Worm (Caenorhabditis elegans) whole organism, late embryonic: Measurements from ENCODE around the gene B0222.15.
A peak's percentile ranks its signal among the peaks of the same experiment; 100 is the strongest.

ENCODE experiments used
- C08G9.2 ChIP-seq: sonication (generic microtip); optimal IDR thresholded peaks from 2 replicates; lab custom pipeline; 2016; ENCODE audit warnings: mild to moderate bottlenecking, missing genetic modification characterization, moderate library complexity, missing compliant biosample characterization
- F13H6.1 ChIP-seq: sonication (generic microtip); optimal IDR thresholded peaks from 2 replicates; lab custom pipeline; 2016; ENCODE audit warnings: missing genetic modification characterization, missing compliant biosample characterization
- K02D7.2 ChIP-seq: sonication (generic microtip); optimal IDR thresholded peaks from 2 replicates; lab custom pipeline; 2017; ENCODE audit warnings: mild to moderate bottlenecking, missing genetic modification characterization, missing compliant biosample characterization
- K09A11.1 ChIP-seq: sonication (generic microtip); optimal IDR thresholded peaks from 2 replicates; lab custom pipeline; 2017; ENCODE audit warnings: antibody characterized with exemption, mild to moderate bottlenecking, missing genetic modification characterization, missing compliant biosample characterization; ENCODE audit not compliant: insufficient read depth
- Y22D7AL.16 ChIP-seq: sonication (generic microtip); optimal IDR thresholded peaks from 2 replicates; lab custom pipeline; 2016; ENCODE audit warnings: missing genetic modification characterization, missing compliant biosample characterization
- ama-1 ChIP-seq: fragments of 150-350 bp; optimal IDR thresholded peaks from 2 replicates; lab custom pipeline; 2014
- ceh-18 ChIP-seq: sonication (generic microtip); optimal IDR thresholded peaks from 2 replicates; lab custom pipeline; 2016; ENCODE audit warnings: missing genetic modification characterization, missing compliant biosample characterization
- ceh-19 ChIP-seq: fragments of 200-800 bp; sonication (Bioruptor generic); optimal IDR thresholded peaks from 2 replicates; lab custom pipeline; 2018; ENCODE audit warnings: mild to moderate bottlenecking, missing genetic modification characterization, missing compliant biosample characterization
- ceh-2 ChIP-seq: sonication (generic microtip); optimal IDR thresholded peaks from 2 replicates; lab custom pipeline; 2016; ENCODE audit warnings: missing genotype, missing genetic modification characterization, missing compliant biosample characterization
- ceh-22 ChIP-seq: sonication (generic microtip); optimal IDR thresholded peaks from 2 replicates; lab custom pipeline; 2017; ENCODE audit warnings: missing biosample characterization, missing genetic modification characterization
- ceh-24 ChIP-seq: sonication (generic microtip); optimal IDR thresholded peaks from 2 replicates; lab custom pipeline; 2016; ENCODE audit warnings: mild to moderate bottlenecking, missing genetic modification characterization, missing compliant biosample characterization
- ceh-30 ChIP-seq: fragments of 150-350 bp; optimal IDR thresholded peaks from 2 replicates; lab custom pipeline; 2014; ENCODE audit warnings: missing biosample characterization, missing genetic modification characterization
- ceh-45 ChIP-seq: fragments of 200-800 bp; sonication (Bioruptor generic); IDR thresholded peaks from 2 replicates; pipeline ENCODE4 v1.3.6; 2022; ENCODE audit warnings: missing genetic modification reagents, missing genetic modification characterization, missing compliant biosample characterization
- ceh-48 ChIP-seq: sonication (generic microtip); optimal IDR thresholded peaks from 2 replicates; lab custom pipeline; 2016; ENCODE audit warnings: missing genetic modification characterization, inconsistent platforms, missing compliant biosample characterization
- che-1 ChIP-seq: sonication (generic microtip); optimal IDR thresholded peaks from 2 replicates; lab custom pipeline; 2016; ENCODE audit warnings: mild to moderate bottlenecking, missing genetic modification characterization, missing compliant biosample characterization
- dmd-4 ChIP-seq: sonication (generic microtip); optimal IDR thresholded peaks from 2 replicates; lab custom pipeline; 2016; ENCODE audit warnings: borderline replicate concordance, missing genetic modification characterization, missing compliant biosample characterization
- elt-4 ChIP-seq: sonication (generic microtip); optimal IDR thresholded peaks from 2 replicates; lab custom pipeline; 2016; ENCODE audit warnings: missing genetic modification characterization, missing compliant biosample characterization
- ets-4 ChIP-seq: sonication (generic microtip); optimal IDR thresholded peaks from 2 replicates; lab custom pipeline; 2016; ENCODE audit warnings: missing genetic modification characterization, missing compliant biosample characterization
- eyg-1 ChIP-seq: sonication (generic microtip); optimal IDR thresholded peaks from 2 replicates; lab custom pipeline; 2016; ENCODE audit warnings: missing genotype, missing genetic modification characterization, missing compliant biosample characterization
- fax-1 ChIP-seq: sonication (generic microtip); optimal IDR thresholded peaks from 2 replicates; lab custom pipeline; 2016; ENCODE audit warnings: missing genotype, missing genetic modification characterization, missing compliant biosample characterization
- fkh-10 ChIP-seq: fragments of 150-350 bp; optimal IDR thresholded peaks from 2 replicates; lab custom pipeline; 2014; ENCODE audit warnings: missing biosample characterization, missing genetic modification reagents, missing genetic modification characterization
- fkh-6 ChIP-seq: sonication (generic microtip); optimal IDR thresholded peaks from 2 replicates; lab custom pipeline; 2016; ENCODE audit warnings: missing genetic modification characterization, missing compliant biosample characterization
- lin-11 ChIP-seq: fragments of 200-800 bp; sonication (Bioruptor generic); optimal IDR thresholded peaks from 2 replicates; lab custom pipeline; 2018; ENCODE audit warnings: mild to moderate bottlenecking, missing genetic modification characterization, missing compliant biosample characterization
- madf-2 ChIP-seq: sonication (generic microtip); optimal IDR thresholded peaks from 2 replicates; lab custom pipeline; 2017; ENCODE audit warnings: missing genetic modification characterization, missing compliant biosample characterization
- nhr-232 ChIP-seq: sonication (generic microtip); optimal IDR thresholded peaks from 2 replicates; lab custom pipeline; 2016; ENCODE audit warnings: missing genetic modification characterization, missing compliant biosample characterization
- npax-4 ChIP-seq: sonication (generic microtip); optimal IDR thresholded peaks from 2 replicates; lab custom pipeline; 2016; ENCODE audit warnings: missing genetic modification characterization, missing compliant biosample characterization
- pax-1 ChIP-seq: fragments of 150-350 bp; optimal IDR thresholded peaks from 2 replicates; lab custom pipeline; 2014; ENCODE audit warnings: missing biosample characterization, missing genetic modification characterization
- pha-2 ChIP-seq: sonication (generic microtip); optimal IDR thresholded peaks from 2 replicates; lab custom pipeline; 2017; ENCODE audit warnings: mild to moderate bottlenecking, missing genetic modification characterization, missing compliant biosample characterization
- rnt-1 ChIP-seq: sonication (generic microtip); optimal IDR thresholded peaks from 2 replicates; lab custom pipeline; 2016; ENCODE audit warnings: missing genetic modification characterization, missing compliant biosample characterization
- sox-2 ChIP-seq: fragments of 200-800 bp; sonication (Bioruptor generic); IDR thresholded peaks from 2 replicates; pipeline ENCODE4 v1.3.6; 2022; ENCODE audit warnings: missing genetic modification reagents, missing genetic modification characterization, missing compliant biosample characterization
- sox-4 ChIP-seq: sonication (generic microtip); optimal IDR thresholded peaks from 2 replicates; lab custom pipeline; 2017; ENCODE audit warnings: mild to moderate bottlenecking, missing genetic modification characterization, inconsistent platforms, missing compliant biosample characterization
- syd-9 ChIP-seq: sonication (generic microtip); optimal IDR thresholded peaks from 2 replicates; lab custom pipeline; 2016; ENCODE audit warnings: mild to moderate bottlenecking, missing genetic modification characterization, moderate library complexity, missing compliant biosample characterization
- unc-3 ChIP-seq, 2 experiments: fragments of 200-800 bp in 1 of 2; sonication (Bioruptor generic) in 1 of 2; sonication (generic microtip) in 1 of 2; conservative IDR thresholded peaks in 1 of 2; optimal IDR thresholded peaks in 1 of 2; 2 replicates each; pipeline versions ENCODE4 v1.3.6 to Lab custom; 2016 to 2022; ENCODE audit warnings: missing compliant biosample characterization in 2 of 2, missing genetic modification characterization in 2 of 2, missing genetic modification reagents in 1 of 2
- unc-86 ChIP-seq: sonication (generic microtip); optimal IDR thresholded peaks from 2 replicates; lab custom pipeline; 2016; ENCODE audit warnings: missing genetic modification characterization, missing compliant biosample characterization
- zip-5 ChIP-seq: sonication (generic microtip); optimal IDR thresholded peaks from 2 replicates; lab custom pipeline; 2016; ENCODE audit warnings: missing genetic modification characterization, missing compliant biosample characterization
- ztf-16 ChIP-seq: sonication (generic microtip); optimal IDR thresholded peaks from 2 replicates; lab custom pipeline; 2017; ENCODE audit warnings: missing genetic modification characterization, missing compliant biosample characterization

B0222.15 gene

ce11 chrV:9122004-9122403 lies 34.6 kb downstream of the B0222.15 start, which contains the start of gene F21C10.13:
Gene F21C10.13, plus strand, starts transcription at chrV:9122304.
- no peak for TF ChIP-seq ztf-16 (tag; lab: Kevin White, UChicago)
- no peak for TF ChIP-seq ceh-22 (tag; lab: Kevin White, UChicago)
- TF ChIP-seq Y22D7AL.16 (tag; lab: Kevin White, UChicago), result no peak
- no peak for TF ChIP-seq K09A11.1 (tag; lab: Kevin White, UChicago)
- no peak for TF ChIP-seq unc-3 (GFP tag; conservative IDR thresholded peaks at IDR 0.05; lab: Robert Waterston, UW)
- TF ChIP-seq unc-3 (tag; optimal IDR thresholded peaks at IDR 0.05; lab: Kevin White, UChicago), result no peak
- TF ChIP-seq lin-11 (tag; lab: Kevin White, UChicago), result no peak
- TF ChIP-seq sox-2 (GFP tag; lab: Robert Waterston, UW), result no peak
- no peak for TF ChIP-seq ama-1 (lab: Kevin White, UChicago)
- no peak for TF ChIP-seq dmd-4 (tag; lab: Kevin White, UChicago)
- no peak for TF ChIP-seq pha-2 (tag; lab: Kevin White, UChicago)

ce11 chrV:9112467-9112866 lies 44.1 kb downstream of the B0222.15 start, which contains the start of gene F21C10.7:
Gene F21C10.7, plus strand, starts transcription at chrV:9112767.
- TF ChIP-seq ceh-45 (GFP tag; lab: Robert Waterston, UW) (no peak), C08G9.2 (tag; lab: Kevin White, UChicago) (no peak), ztf-16 (tag; lab: Kevin White, UChicago) (no peak), fkh-10 (GFP tag; lab: Kevin White, UChicago) (no peak), eyg-1 (tag; lab: Kevin White, UChicago) (no peak)

ce11 chrV:9111957-9112356 lies 44.6 kb downstream of the B0222.15 start:
- TF ChIP-seq Y22D7AL.16 (tag; lab: Kevin White, UChicago) (no peak), ceh-18 (peak; percentile 47)

ce11 chrV:9109281-9109680 lies 47.3 kb downstream of the B0222.15 start, which contains the start of gene pqn-31:
Gene pqn-31, plus strand, starts transcription at chrV:9109581.
- TF ChIP-seq ceh-19 (no peak), fkh-6 (tag; lab: Kevin White, UChicago) (no peak), ceh-2 (tag; lab: Kevin White, UChicago) (no peak), F13H6.1 (no peak), elt-4 (no peak), ets-4 (tag; lab: Kevin White, UChicago) (no peak), ceh-30 (tag; lab: Kevin White, UChicago) (no peak), unc-86 (tag; lab: Kevin White, UChicago) (no peak), npax-4 (tag; lab: Kevin White, UChicago) (no peak), rnt-1 (tag; lab: Kevin White, UChicago) (no peak), madf-2 (tag; lab: Kevin White, UChicago) (no peak), K02D7.2 (tag; lab: Kevin White, UChicago) (no peak), zip-5 (tag; lab: Kevin White, UChicago) (no peak), fkh-10 (GFP tag; lab: Kevin White, UChicago) (no peak), lin-11 (tag; lab: Kevin White, UChicago) (no peak)
- TF ChIP-seq, all 69 proteins: peak for 0

- no peak for TF ChIP-seq sox-4 (tag; lab: Kevin White, UChicago)
- TF ChIP-seq fax-1 (tag; lab: Kevin White, UChicago), result no peak
- TF ChIP-seq unc-86 (tag; lab: Kevin White, UChicago), result no peak
- no peak for TF ChIP-seq nhr-232 (tag; lab: Kevin White, UChicago)
- TF ChIP-seq syd-9, result no peak
- TF ChIP-seq pax-1 (tag; lab: Kevin White, UChicago), result no peak
- TF ChIP-seq K09A11.1 (tag; lab: Kevin White, UChicago), result no peak
- no peak for TF ChIP-seq che-1 (tag; lab: Kevin White, UChicago)
- TF ChIP-seq rnt-1 (tag; lab: Kevin White, UChicago), result no peak
- TF ChIP-seq ceh-48 (tag; lab: Kevin White, UChicago), result no peak
- TF ChIP-seq ceh-24 (tag; lab: Kevin White, UChicago), result no peak
- no peak for TF ChIP-seq sox-2 (GFP tag; lab: Robert Waterston, UW)
Observed at ce11 chrV:9108219-9108618, 48.4 kb downstream of the B0222.15 start, which contains the start of gene F21C10.18. Gene F21C10.18, plus strand, starts transcription at chrV:9108519.
